Fruit fly (Drosophila melanogaster) whole organism, embryonic: ENCODE measurements around the gene tbrd-1.
A peak's percentile ranks its signal among the peaks of the same experiment; 100 is the strongest.

ENCODE experiments used
- Adf1 ChIP-seq: fragments of 200-800 bp; sonication (Bioruptor generic); IDR thresholded peaks from 2 replicates; pipeline ENCODE4 v1.3.6; 2022; ENCODE audit warnings: missing biosample characterization, missing genetic modification characterization
- Antp ChIP-seq: fragments of 200-800 bp; sonication (Bioruptor generic); optimal IDR thresholded peaks from 3 replicates; lab custom pipeline; 2016; ENCODE audit warnings: missing biosample characterization, missing genetic modification characterization
- CG10209 ChIP-seq: fragments of 200-800 bp; sonication (Bioruptor generic); optimal IDR thresholded peaks from 3 replicates; lab custom pipeline; 2017; ENCODE audit warnings: missing biosample characterization, mild to moderate bottlenecking, missing genetic modification characterization, missing genetic modification reagents
- CG10979 ChIP-seq: fragments of 200-800 bp; sonication (Bioruptor generic); optimal IDR thresholded peaks from 2 replicates; lab custom pipeline; 2018; ENCODE audit warnings: missing biosample characterization, mild to moderate bottlenecking, missing genetic modification characterization, moderate library complexity
- CG13775 ChIP-seq: fragments of 200-800 bp; sonication (Bioruptor generic); optimal IDR thresholded peaks from 3 replicates; lab custom pipeline; 2017; ENCODE audit warnings: missing biosample characterization, mild to moderate bottlenecking, missing genetic modification characterization
- CG16779 ChIP-seq: fragments of 200-800 bp; sonication (Bioruptor generic); IDR thresholded peaks from 2 replicates; pipeline ENCODE4 v1.3.6; 2022; ENCODE audit warnings: missing biosample characterization, missing genetic modification characterization
- CG16863 ChIP-seq: fragments of 200-800 bp; sonication (Bioruptor generic); optimal IDR thresholded peaks from 3 replicates; lab custom pipeline; 2016; ENCODE audit warnings: missing biosample characterization, missing genetic modification characterization
- CG17361 ChIP-seq: fragments of 200-800 bp; sonication (Bioruptor generic); IDR thresholded peaks from 3 replicates; pipeline ENCODE4 v1.3.6; 2022; ENCODE audit warnings: missing biosample characterization, missing genetic modification characterization
- CG2199 ChIP-seq: fragments of 200-800 bp; sonication (Bioruptor generic); IDR thresholded peaks from 3 replicates; pipeline ENCODE4 v1.3.6; 2022; ENCODE audit warnings: missing biosample characterization, missing genetic modification characterization
- CG2712 ChIP-seq: fragments of 200-800 bp; optimal IDR thresholded peaks from 3 replicates; lab custom pipeline; 2019; ENCODE audit warnings: missing biosample characterization, mild to moderate bottlenecking, missing genetic modification characterization, moderate library complexity
- CG31441 ChIP-seq: fragments of 200-800 bp; sonication (Bioruptor generic); IDR thresholded peaks from 2 replicates; pipeline ENCODE4 v1.3.6; 2022; ENCODE audit warnings: missing biosample characterization, missing genetic modification characterization
- CG4404 ChIP-seq: fragments of 200-800 bp; sonication (Bioruptor generic); IDR thresholded peaks from 2 replicates; pipeline ENCODE4 v1.3.6; 2022; ENCODE audit warnings: missing biosample characterization, missing genetic modification characterization
- CG9727 ChIP-seq: fragments of 200-800 bp; sonication (Bioruptor generic); optimal IDR thresholded peaks from 3 replicates; lab custom pipeline; 2017; ENCODE audit warnings: missing biosample characterization, mild to moderate bottlenecking, missing genetic modification characterization
- Dref ChIP-seq: fragments of 200-800 bp; sonication (Bioruptor generic); IDR thresholded peaks from 2 replicates; pipeline ENCODE4 v1.3.6; 2022; ENCODE audit warnings: missing biosample characterization, missing genetic modification characterization
- Gug ChIP-seq: fragments of 200-800 bp; sonication (Bioruptor generic); IDR thresholded peaks from 4 replicates; pipeline ENCODE4 v1.3.6; 2022; ENCODE audit warnings: missing biosample characterization, missing genetic modification characterization
- HHEX ChIP-seq: fragments of 200-800 bp; sonication (Bioruptor generic); optimal IDR thresholded peaks from 3 replicates; lab custom pipeline; 2017; ENCODE audit warnings: missing biosample characterization, mild to moderate bottlenecking, missing genetic modification characterization, missing genetic modification reagents
- Hr51 ChIP-seq, 2 experiments: fragments of 200-800 bp; sonication (Bioruptor generic); optimal IDR thresholded peaks; 2 replicates in 1 of 2; 3 replicates in 1 of 2; lab custom pipeline; 2016 to 2018; ENCODE audit warnings: missing biosample characterization in 2 of 2, missing genetic modification characterization in 2 of 2, mild to moderate bottlenecking in 1 of 2, moderate library complexity in 1 of 2
- Max ChIP-seq: fragments of 200-800 bp; sonication (Bioruptor generic); optimal IDR thresholded peaks from 2 replicates; lab custom pipeline; 2016; ENCODE audit warnings: missing biosample characterization, mild to moderate bottlenecking, missing genetic modification characterization
- Optix ChIP-seq: fragments of 200-800 bp; sonication (Bioruptor generic); IDR thresholded peaks from 3 replicates; pipeline ENCODE4 v1.3.6; 2022; ENCODE audit warnings: missing biosample characterization, missing genetic modification characterization
- Rfx ChIP-seq: fragments of 200-800 bp; sonication (Bioruptor generic); IDR thresholded peaks from 2 replicates; pipeline ENCODE4 v1.3.6; 2022; ENCODE audit warnings: missing biosample characterization, missing genetic modification characterization
- Rx ChIP-seq: fragments of 200-800 bp; sonication (Bioruptor generic); IDR thresholded peaks from 2 replicates; pipeline ENCODE4 v1.3.6; 2022; ENCODE audit warnings: missing biosample characterization, missing genetic modification characterization
- Side ChIP-seq: fragments of 200-800 bp; sonication (Bioruptor generic); optimal IDR thresholded peaks from 2 replicates; lab custom pipeline; 2016; ENCODE audit warnings: missing biosample characterization, missing genetic modification characterization
- Vsx1 ChIP-seq: fragments of 200-800 bp; sonication (Bioruptor generic); optimal IDR thresholded peaks from 2 replicates; lab custom pipeline; 2017; ENCODE audit warnings: missing biosample characterization, mild to moderate bottlenecking, missing genetic modification characterization, missing genetic modification reagents
- Xrp1 ChIP-seq: fragments of 200-800 bp; sonication (Bioruptor generic); IDR thresholded peaks from 2 replicates; pipeline ENCODE4 v1.3.6; 2022; ENCODE audit warnings: missing biosample characterization, missing genetic modification characterization
- al ChIP-seq: fragments of 200-800 bp; sonication (Bioruptor generic); IDR thresholded peaks from 2 replicates; pipeline ENCODE4 v1.3.6; 2022; ENCODE audit warnings: missing biosample characterization, missing genetic modification characterization
- aop ChIP-seq: fragments of 200-800 bp; sonication (Bioruptor generic); IDR thresholded peaks from 2 replicates; pipeline ENCODE4 v1.3.6; 2022; ENCODE audit warnings: missing biosample characterization, missing genetic modification characterization
- ara ChIP-seq: fragments of 200-800 bp; sonication (Bioruptor generic); IDR thresholded peaks from 2 replicates; pipeline ENCODE4 v1.3.6; 2022; ENCODE audit warnings: missing biosample characterization, missing genetic modification characterization
- chif ChIP-seq, 2 experiments: fragments of 200-800 bp; sonication (Bioruptor generic); optimal IDR thresholded peaks; 3 replicates each; lab custom pipeline; 2016; ENCODE audit warnings: missing biosample characterization in 2 of 2, missing genetic modification characterization in 2 of 2
- en ChIP-seq: fragments of 200-800 bp; sonication (Bioruptor generic); optimal IDR thresholded peaks from 2 replicates; lab custom pipeline; 2016; ENCODE audit warnings: missing biosample characterization, missing genetic modification characterization
- fru ChIP-seq: fragments of >200 bp; optimal IDR thresholded peaks from 2 replicates; lab custom pipeline; 2017
- gce ChIP-seq: fragments of 200-800 bp; sonication (Bioruptor generic); IDR thresholded peaks from 3 replicates; pipeline ENCODE4 v1.3.6; 2022; ENCODE audit warnings: missing biosample characterization, missing genetic modification characterization
- grau ChIP-seq: fragments of 200-800 bp; optimal IDR thresholded peaks from 3 replicates; lab custom pipeline; 2019; ENCODE audit warnings: missing biosample characterization, mild to moderate bottlenecking, missing genetic modification characterization, moderate library complexity
- gro ChIP-seq: fragments of 200-800 bp; sonication (Bioruptor generic); optimal IDR thresholded peaks from 2 replicates; lab custom pipeline; 2016; ENCODE audit warnings: missing biosample characterization, missing genetic modification characterization
- gsb-n ChIP-seq: fragments of 200-800 bp; sonication (Bioruptor generic); optimal IDR thresholded peaks from 3 replicates; lab custom pipeline; 2018; ENCODE audit warnings: missing biosample characterization, mild to moderate bottlenecking, missing genetic modification characterization
- hkb ChIP-seq, 2 experiments: fragments of 200-800 bp in 1 of 2; fragments of >200 bp in 1 of 2; sonication (Bioruptor generic) in 1 of 2; IDR thresholded peaks in 1 of 2; optimal IDR thresholded peaks in 1 of 2; 2 replicates each; pipeline versions ENCODE4 v1.3.6 to Lab custom; 2017 to 2022; ENCODE audit warnings: missing biosample characterization in 1 of 2, missing genetic modification characterization in 1 of 2
- kah ChIP-seq: fragments of 200-800 bp; sonication (Bioruptor generic); optimal IDR thresholded peaks from 2 replicates; lab custom pipeline; 2018; ENCODE audit warnings: missing biosample characterization, mild to moderate bottlenecking, missing genetic modification characterization
- klu ChIP-seq: fragments of 200-800 bp; sonication (Bioruptor generic); IDR thresholded peaks from 2 replicates; pipeline ENCODE4 v1.3.6; 2022; ENCODE audit warnings: missing biosample characterization, missing genetic modification characterization
- lola ChIP-seq, 3 experiments: fragments of >200 bp in 2 of 3; fragments of 200-800 bp in 1 of 3; sonication (Bioruptor generic) in 1 of 3; optimal IDR thresholded peaks; 2 replicates each; lab custom pipeline; 2017 to 2019; ENCODE audit warnings: missing biosample characterization in 3 of 3, missing genetic modification characterization in 3 of 3, mild to moderate bottlenecking in 1 of 3, moderate library complexity in 1 of 3
- mam ChIP-seq: fragments of 200-800 bp; sonication (Bioruptor generic); optimal IDR thresholded peaks from 3 replicates; lab custom pipeline; 2016; ENCODE audit warnings: missing biosample characterization, missing genetic modification characterization
- nau ChIP-seq: fragments of 200-800 bp; sonication (Bioruptor generic); optimal IDR thresholded peaks from 3 replicates; lab custom pipeline; 2017; ENCODE audit warnings: missing biosample characterization, mild to moderate bottlenecking, missing genetic modification characterization, missing genetic modification reagents
- pum ChIP-seq: fragments of 200-800 bp; sonication (Bioruptor generic); optimal IDR thresholded peaks from 2 replicates; lab custom pipeline; 2016; ENCODE audit warnings: missing biosample characterization, missing genetic modification characterization
- ranshi ChIP-seq: fragments of 200-800 bp; sonication (Bioruptor generic); IDR thresholded peaks from 2 replicates; pipeline ENCODE4 v1.3.6; 2022; ENCODE audit warnings: missing biosample characterization, missing genetic modification characterization
- sc ChIP-seq, 3 experiments: fragments of >200 bp in 2 of 3; fragments of 200-800 bp in 1 of 3; sonication (Bioruptor generic) in 1 of 3; optimal IDR thresholded peaks; 2 replicates in 2 of 3; 3 replicates in 1 of 3; lab custom pipeline; 2017; ENCODE audit warnings: mild to moderate bottlenecking in 1 of 3, missing biosample characterization in 1 of 3, missing genetic modification characterization in 1 of 3, missing genetic modification reagents in 1 of 3
- seq ChIP-seq: fragments of 200-800 bp; sonication (Bioruptor generic); IDR thresholded peaks from 2 replicates; pipeline ENCODE4 v1.3.6; 2022; ENCODE audit warnings: missing biosample characterization, missing genetic modification characterization
- tgo ChIP-seq: fragments of 200-800 bp; sonication (Bioruptor generic); IDR thresholded peaks from 3 replicates; pipeline ENCODE4 v1.3.6; 2022; ENCODE audit warnings: missing biosample characterization, missing genetic modification characterization
- unpg ChIP-seq: fragments of 200-800 bp; sonication (Bioruptor generic); optimal IDR thresholded peaks from 3 replicates; lab custom pipeline; 2018; ENCODE audit warnings: missing biosample characterization, mild to moderate bottlenecking, missing genetic modification characterization, moderate library complexity
- vvl ChIP-seq: fragments of 200-800 bp; sonication (Bioruptor generic); IDR thresholded peaks from 2 replicates; pipeline ENCODE4 v1.3.6; 2022; ENCODE audit warnings: missing biosample characterization, missing genetic modification characterization
- zfh2 ChIP-seq: fragments of 200-800 bp; sonication (Bioruptor generic); optimal IDR thresholded peaks from 2 replicates; lab custom pipeline; 2016; ENCODE audit warnings: missing biosample characterization, missing genetic modification characterization

Gene tbrd-1

DNA sequence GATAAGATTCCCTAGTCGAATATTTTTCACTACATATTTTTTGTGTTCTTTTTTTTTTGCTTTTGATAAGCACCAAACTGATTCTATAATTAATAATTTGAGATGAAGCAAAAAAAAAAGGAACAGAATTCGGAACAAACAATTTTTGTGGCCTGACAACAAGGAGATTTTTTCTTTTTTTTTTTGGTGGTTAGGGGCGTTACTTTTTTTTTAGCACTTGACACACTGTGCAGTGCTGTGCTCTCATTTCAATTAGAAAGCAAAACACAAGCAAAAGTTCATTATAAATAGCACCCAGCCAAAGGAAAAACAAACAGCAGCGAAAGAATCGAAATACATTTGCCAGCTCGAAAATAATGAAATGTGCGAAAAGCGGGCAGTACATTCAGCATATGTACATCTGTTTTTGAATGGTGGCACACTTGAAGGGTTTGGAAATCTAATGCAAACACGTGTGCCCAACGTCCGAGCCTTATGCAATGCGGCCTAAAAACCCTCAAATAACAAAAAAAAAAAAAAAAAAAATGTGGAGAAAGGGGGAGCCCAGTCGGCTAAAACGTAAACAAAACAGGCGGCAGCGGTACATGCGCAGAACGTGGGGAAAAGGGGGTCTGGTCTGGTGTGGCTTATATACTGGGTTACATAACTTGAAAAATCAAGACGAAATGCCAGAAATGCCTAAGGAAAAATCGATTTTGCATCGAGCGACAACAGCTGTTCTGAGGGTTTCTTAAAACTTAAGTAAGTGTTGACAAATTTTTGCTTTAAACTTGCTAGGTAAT, 48.5 kb upstream of the tbrd-1 start (continued):
- peak; percentile 44 for TF ChIP-seq Antp (GFP tag; lab: Kevin White, UChicago)
- TF ChIP-seq Dref (GFP tag; lab: Robert Waterston, UW) = no peak
- peak; percentile 64 for TF ChIP-seq vvl (GFP tag; lab: Robert Waterston, UW)
- peak; percentile 48 for TF ChIP-seq mam
- TF ChIP-seq zfh2 (GFP tag; lab: Kevin White, UChicago) = peak; percentile 20
- TF ChIP-seq grau (tag; lab: Kevin White, UChicago) = peak; percentile 15
- peak; percentile 39 for TF ChIP-seq unpg
- peak; percentile 32 for TF ChIP-seq CG10209 (GFP tag; lab: Kevin White, UChicago)
- no peak for TF ChIP-seq sc (optimal IDR thresholded peaks at IDR 0.05; lab: Kevin White, UChicago)
- TF ChIP-seq sc (GFP tag; optimal IDR thresholded peaks at IDR 0.05; lab: Kevin White, UChicago) = no peak
- TF ChIP-seq gce (GFP tag; lab: Robert Waterston, UW) = 0 out of 3 replicates have a peak, but pooled peaks have one; percentile 18
- TF ChIP-seq CG9727 (GFP tag; lab: Kevin White, UChicago) = peak; percentile 33
- peak; percentile 26; the same call in 1 of the 2 replicates for TF ChIP-seq Adf1 (GFP tag; lab: Robert Waterston, UW)
- peak; percentile 18 for TF ChIP-seq CG2712
- TF ChIP-seq klu (GFP tag; lab: Robert Waterston, UW) = no peak
- peak in 1 of 2 experiments; percentile 45 for TF ChIP-seq Hr51 (GFP tag; optimal IDR thresholded peaks at IDR 0.05; lab: Kevin White, UChicago)
- peak; percentile 35 for TF ChIP-seq HHEX (GFP tag; lab: Kevin White, UChicago)
- TF ChIP-seq lola (GFP tag; optimal IDR thresholded peaks at IDR 0.05; lab: Kevin White, UChicago) = no peak
- no peak for TF ChIP-seq gsb-n
- 0 out of 2 replicates have a peak, but pooled peaks have one; percentile 23 for TF ChIP-seq CG31441 (GFP tag; lab: Robert Waterston, UW)
- TF ChIP-seq CG2199 = 0 out of 3 replicates have a peak, but pooled peaks have one; percentile 55
- 0 out of 2 replicates have a peak, but pooled peaks have one; percentile 49 for TF ChIP-seq ara
- TF ChIP-seq fru (lab: Kevin White, UChicago) = no peak
- TF ChIP-seq Vsx1 (GFP tag; lab: Kevin White, UChicago) = no peak
- peak; percentile 40 for TF ChIP-seq CG16863 (GFP tag; lab: Kevin White, UChicago)
- 0 out of 3 replicates have a peak, but pooled peaks have one; percentile 34 for TF ChIP-seq Optix (GFP tag; lab: Robert Waterston, UW)
- TF ChIP-seq CG10979 (tag; lab: Kevin White, UChicago) = no peak
- TF ChIP-seq aop (GFP tag; lab: Robert Waterston, UW) = no peak; the same call in 1 of the 2 replicates
- no peak for TF ChIP-seq kah (GFP tag; lab: Kevin White, UChicago)
- peak; percentile 50; the same call in 1 of the 2 replicates for TF ChIP-seq Xrp1 (GFP tag; lab: Robert Waterston, UW)
- peak; percentile 49; the same call in 2 of the 3 replicates for TF ChIP-seq tgo (GFP tag; lab: Robert Waterston, UW)
- peak; percentile 49; the same call in 2 of the 4 replicates for TF ChIP-seq Gug (GFP tag; lab: Robert Waterston, UW)
- TF ChIP-seq seq (GFP tag; lab: Robert Waterston, UW) = peak; percentile 29; the same call in 1 of the 2 replicates
- TF ChIP-seq chif (GFP tag; optimal IDR thresholded peaks at IDR 0.05; lab: Kevin White, UChicago) = peak; percentile 15 to 45
- peak; percentile 20 for TF ChIP-seq pum (GFP tag; lab: Kevin White, UChicago)
- TF ChIP-seq CG17361 = 0 out of 3 replicates have a peak, but pooled peaks have one; percentile 34
- TF ChIP-seq Rfx (GFP tag; lab: Robert Waterston, UW) = peak; percentile 61
- peak; percentile 32 for TF ChIP-seq gro (GFP tag; lab: Kevin White, UChicago)
- no peak for TF ChIP-seq CG16779
- TF ChIP-seq ranshi (GFP tag; lab: Robert Waterston, UW) = peak; percentile 57
- no peak for TF ChIP-seq hkb (optimal IDR thresholded peaks at IDR 0.05; lab: Kevin White, UChicago)
- TF ChIP-seq hkb (GFP tag; IDR thresholded peaks at IDR 0.05; lab: Robert Waterston, UW) = peak; percentile 40; the same call in 1 of the 2 replicates
- TF ChIP-seq nau (GFP tag; lab: Kevin White, UChicago) = peak; percentile 7
- TF ChIP-seq al (GFP tag; lab: Robert Waterston, UW) = 0 out of 2 replicates have a peak, but pooled peaks have one; percentile 28
- peak; percentile 25; the same call in 1 of the 2 replicates for TF ChIP-seq Rx (GFP tag; lab: Robert Waterston, UW)
- TF ChIP-seq Max (GFP tag; lab: Kevin White, UChicago) = no peak
- TF ChIP-seq CG4404 (GFP tag; lab: Robert Waterston, UW) = 0 out of 2 replicates have a peak, but pooled peaks have one; percentile 18
- no peak for TF ChIP-seq en (GFP tag; lab: Kevin White, UChicago)
- peak; percentile 19 for TF ChIP-seq CG13775 (GFP tag; lab: Kevin White, UChicago)
- peak; percentile 13 for TF ChIP-seq Side (GFP tag; lab: Kevin White, UChicago)
